Fruit fly (Drosophila melanogaster): ENCODE results near the gene CG9525.

The CG9525 gene

dm6 chr2L:8937837-8938413 is 24.2 kb downstream of the CG9525 start:
- TF ChIP-seq Eip78C (GFP tag), result peak; percentile 26
- TF ChIP-seq svp (GFP tag), result peak; percentile 51
- no peak for TF ChIP-seq CG34406 (GFP tag; optimal IDR thresholded peaks at IDR 0.05)
- TF ChIP-seq CG3032 (tag; optimal IDR thresholded peaks at IDR 0.05), result no peak
- TF ChIP-seq fkh (GFP tag; optimal IDR thresholded peaks at IDR 0.05), result peak; percentile 47

DNA sequence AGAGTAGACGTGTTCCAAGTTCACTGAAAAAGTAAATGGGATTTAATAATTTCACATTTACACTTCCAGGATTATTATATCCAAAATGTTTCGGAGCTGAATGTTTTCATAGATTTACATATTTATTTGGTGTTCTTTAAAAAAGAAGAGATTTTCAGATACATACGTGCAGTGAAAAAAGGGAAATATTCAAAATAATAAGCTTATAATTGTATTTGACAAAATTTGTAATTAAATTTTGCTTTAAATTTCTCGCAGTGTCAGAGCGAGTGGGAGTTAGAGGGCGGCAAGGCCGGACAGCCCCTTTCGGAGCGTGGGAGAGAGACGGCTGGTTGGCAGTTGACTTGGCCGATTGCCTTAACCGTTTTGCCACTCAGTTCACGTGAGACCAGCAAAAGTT is 25.2 kb downstream of the CG9525 start, which contains the start of gene Tsp29Fb:
Gene Tsp29Fb, plus strand, starts transcription at position 388 of the 400 bp plus-strand sequence.
- TF ChIP-seq Ets96B (tag; optimal IDR thresholded peaks at IDR 0.05) (no peak), eg (GFP tag; IDR thresholded peaks at IDR 0.05) (peak; percentile 58; the same call in 2 of the 3 replicates), Met (GFP tag; optimal IDR thresholded peaks at IDR 0.05) (peak; percentile 76), Eip93F (GFP tag; optimal IDR thresholded peaks at IDR 0.05) (no peak), CG10669 (GFP tag; optimal IDR thresholded peaks at IDR 0.05) (no peak), CG4318 (GFP tag; optimal IDR thresholded peaks at IDR 0.05) (no peak), dac (GFP tag; optimal IDR thresholded peaks at IDR 0.05) (no peak), pdm3 (GFP tag; optimal IDR thresholded peaks at IDR 0.05) (peak; percentile 65), salr (GFP tag; optimal IDR thresholded peaks at IDR 0.05) (peak in 1 of 2 experiments; percentile 40), Eip75B (GFP tag; optimal IDR thresholded peaks at IDR 0.05) (peak; percentile 48), CG31627 (GFP tag; optimal IDR thresholded peaks at IDR 0.05) (peak; percentile 71), spab (GFP tag; optimal IDR thresholded peaks at IDR 0.05) (no peak), topi (GFP tag; optimal IDR thresholded peaks at IDR 0.05) (peak; percentile 66), fd85E (GFP tag; optimal IDR thresholded peaks at IDR 0.05) (no peak), vri (GFP tag; optimal IDR thresholded peaks at IDR 0.05) (peak; percentile 4), CG11294 (GFP tag; IDR thresholded peaks at IDR 0.05) (peak; percentile 26; the same call in 1 of the 2 replicates), Sox14 (GFP tag; optimal IDR thresholded peaks at IDR 0.05) (peak; percentile 61), CG6163 (GFP tag; IDR thresholded peaks at IDR 0.05) (0 out of 3 replicates have a peak, but pooled peaks have one; percentile 30), lz (GFP tag; optimal IDR thresholded peaks at IDR 0.05) (peak; percentile 72), acj6 (GFP tag; optimal IDR thresholded peaks at IDR 0.05) (peak; percentile 63), CG1621 (tag; optimal IDR thresholded peaks at IDR 0.05) (no peak), CG8319 (GFP tag; optimal IDR thresholded peaks at IDR 0.05) (no peak), Hr38 (GFP tag; optimal IDR thresholded peaks at IDR 0.05) (no peak), dsx (GFP tag; optimal IDR thresholded peaks at IDR 0.05; ENCODE audit: poor library complexity, severe bottlenecking) (no peak), CG6808 (GFP tag; optimal IDR thresholded peaks at IDR 0.05) (no peak), Lpt (GFP tag; optimal IDR thresholded peaks at IDR 0.05) (no peak), CG6792 (GFP tag; optimal IDR thresholded peaks at IDR 0.05) (peak; percentile 44), CG3032 (tag; optimal IDR thresholded peaks at IDR 0.05) (no peak), CG11902 (GFP tag; optimal IDR thresholded peaks at IDR 0.05) (peak; percentile 20), Eip78C (GFP tag) (peak; percentile 89), cyc (GFP tag; optimal IDR thresholded peaks at IDR 0.05) (peak; percentile 50), CG8632 (GFP tag; optimal IDR thresholded peaks at IDR 0.05) (peak; percentile 61), net (GFP tag; optimal IDR thresholded peaks at IDR 0.05) (peak; percentile 44), CG6854 (GFP tag; optimal IDR thresholded peaks at IDR 0.05) (no peak), CG10631 (GFP tag; optimal IDR thresholded peaks at IDR 0.05) (peak; percentile 30), Gug (GFP tag; IDR thresholded peaks at IDR 0.05) (0 out of 2 replicates have a peak, but pooled peaks have one; percentile 28), Hr39 (GFP tag; optimal IDR thresholded peaks at IDR 0.05) (peak; percentile 76), CG34406 (GFP tag; optimal IDR thresholded peaks at IDR 0.05) (peak; percentile 57), CG32006 (GFP tag; optimal IDR thresholded peaks at IDR 0.05) (peak; percentile 56), esn (GFP tag; optimal IDR thresholded peaks at IDR 0.05) (peak; percentile 75), ss (GFP tag; optimal IDR thresholded peaks at IDR 0.05) (no peak), fkh (GFP tag; optimal IDR thresholded peaks at IDR 0.05) (no peak), Sox15 (GFP tag; optimal IDR thresholded peaks at IDR 0.05) (peak; percentile 48), CG3919 (GFP tag; optimal IDR thresholded peaks at IDR 0.05) (no peak), CG16779 (tag; optimal IDR thresholded peaks at IDR 0.05) (no peak), Smox (GFP tag; optimal IDR thresholded peaks at IDR 0.05) (peak; percentile 62), svp (GFP tag) (peak; percentile 91), CG11762 (GFP tag; optimal IDR thresholded peaks at IDR 0.05; ENCODE audit: insufficient read depth) (peak; percentile 23), achi (GFP tag; optimal IDR thresholded peaks at IDR 0.05) (peak; percentile 49)

All from whole organism, prepupa.